Fruit fly (Drosophila melanogaster) whole organism, pupa: ENCODE results near the gene NimB2.

Experiments
- CG34367 ChIP-seq: fragments of 200-800 bp; sonication (Bioruptor generic); optimal IDR thresholded peaks from 2 replicates; lab custom pipeline; 2018; ENCODE audit warnings: missing biosample characterization, mild to moderate bottlenecking, missing genetic modification characterization
- CG4496 ChIP-seq: fragments of 200-800 bp; sonication (Bioruptor generic); IDR thresholded peaks from 3 replicates; pipeline ENCODE4 v1.3.6; 2022; ENCODE audit warnings: missing biosample characterization, missing genetic modification characterization
- CG9948 ChIP-seq: fragments of 200-800 bp; sonication (Bioruptor generic); optimal IDR thresholded peaks from 2 replicates; lab custom pipeline; 2018; ENCODE audit warnings: missing biosample characterization, mild to moderate bottlenecking, missing genetic modification characterization, moderate library complexity
- D1 ChIP-seq: fragments of 200-800 bp; sonication (Bioruptor generic); optimal IDR thresholded peaks from 2 replicates; lab custom pipeline; 2018; ENCODE audit warnings: missing biosample characterization, mild to moderate bottlenecking, missing genetic modification characterization, moderate library complexity
- EcR ChIP-seq: fragments of 200-800 bp; sonication (Bioruptor generic); optimal IDR thresholded peaks from 3 replicates; lab custom pipeline; 2019; ENCODE audit warnings: missing biosample characterization, missing genetic modification characterization, mild to moderate bottlenecking, moderate library complexity, missing genetic modification reagents
- Pif1A ChIP-seq: fragments of 200-800 bp; sonication (Bioruptor generic); optimal IDR thresholded peaks from 3 replicates; lab custom pipeline; 2016; ENCODE audit warnings: missing biosample characterization, missing genetic modification characterization
- Pif1B ChIP-seq: fragments of 200-800 bp; sonication (Bioruptor generic); optimal IDR thresholded peaks from 3 replicates; lab custom pipeline; 2016; ENCODE audit warnings: missing biosample characterization, missing genetic modification characterization
- Snoo ChIP-seq: fragments of 200-800 bp; sonication (Bioruptor generic); optimal IDR thresholded peaks from 3 replicates; lab custom pipeline; 2017; ENCODE audit warnings: missing biosample characterization, mild to moderate bottlenecking, missing genetic modification characterization, inconsistent platforms
- rn ChIP-seq: fragments of 200-800 bp; sonication (Bioruptor generic); IDR thresholded peaks from 2 replicates; pipeline ENCODE4 v1.3.6; 2022; ENCODE audit warnings: missing biosample characterization, missing genetic modification characterization

- TF ChIP-seq CG9948 (tag; lab: Kevin White, UChicago) (no peak), Snoo (tag; lab: Kevin White, UChicago) (no peak), Pif1A (no peak), D1 (no peak), CG34367 (no peak), rn (GFP tag; lab: Robert Waterston, UW) (no peak), CG4496 (GFP tag; lab: Robert Waterston, UW) (no peak), Pif1B (GFP tag; lab: Kevin White, UChicago) (no peak), EcR (GFP tag; lab: Kevin White, UChicago) (no peak)
Observed at dm6 chr2L:13923984-13924383, 42.8 kb downstream of the NimB2 start.
